Worm (Caenorhabditis elegans) whole organism, mixed stage, embryonic: Measurements from ENCODE around the gene Y45G5AL.1.

ENCODE experiments used
- ceh-83 ChIP-seq: fragments of 200-800 bp; sonication (Bioruptor generic); optimal IDR thresholded peaks from 2 replicates; lab custom pipeline; 2018; ENCODE audit warnings: mild to moderate bottlenecking, missing genetic modification characterization, missing compliant biosample characterization
- ces-1 ChIP-seq: fragments of 150-350 bp; optimal IDR thresholded peaks from 2 replicates; lab custom pipeline; 2014; ENCODE audit warnings: missing biosample characterization, missing genetic modification reagents, missing genetic modification characterization
- flh-1 ChIP-seq: fragments of 200-800 bp; sonication (Bioruptor generic); optimal IDR thresholded peaks from 2 replicates; lab custom pipeline; 2018; ENCODE audit warnings: mild to moderate bottlenecking, missing genetic modification characterization, moderate library complexity, missing compliant biosample characterization
- lsy-2 ChIP-seq: fragments of 150-350 bp; optimal IDR thresholded peaks from 2 replicates; lab custom pipeline; 2014; ENCODE audit warnings: missing biosample characterization, missing genetic modification characterization
- mep-1 ChIP-seq: fragments of 150-350 bp; optimal IDR thresholded peaks from 2 replicates; lab custom pipeline; 2017; ENCODE audit warnings: missing biosample characterization, missing genetic modification reagents, missing genetic modification characterization, inconsistent platforms
- mls-2 ChIP-seq: sonication (generic microtip); optimal IDR thresholded peaks from 2 replicates; lab custom pipeline; 2016; ENCODE audit warnings: mild to moderate bottlenecking, missing genetic modification characterization, moderate library complexity, missing compliant biosample characterization
- nhr-12 ChIP-seq: fragments of 150-350 bp; optimal IDR thresholded peaks from 2 replicates; lab custom pipeline; 2014; ENCODE audit warnings: missing biosample characterization, missing genetic modification characterization
- nhr-237 ChIP-seq: fragments of 150-350 bp; optimal IDR thresholded peaks from 2 replicates; lab custom pipeline; 2014; ENCODE audit warnings: missing biosample characterization, missing genetic modification characterization
- nhr-28 ChIP-seq: fragments of 150-350 bp; optimal IDR thresholded peaks from 2 replicates; lab custom pipeline; 2014; ENCODE audit warnings: missing biosample characterization, missing genetic modification characterization
- nhr-76 ChIP-seq: sonication (generic microtip); optimal IDR thresholded peaks from 2 replicates; lab custom pipeline; 2017; ENCODE audit warnings: missing biosample characterization, missing genetic modification characterization
- pha-4 ChIP-seq: fragments of 150-350 bp; optimal IDR thresholded peaks from 2 replicates; lab custom pipeline; 2018; ENCODE audit warnings: missing biosample characterization, missing genetic modification reagents, missing genetic modification characterization
- snpc-4 ChIP-seq: fragments of 150-350 bp; optimal IDR thresholded peaks from 2 replicates; lab custom pipeline; 2014; ENCODE audit warnings: missing biosample characterization, missing genetic modification characterization
- sptf-1 ChIP-seq: sonication (generic microtip); optimal IDR thresholded peaks from 2 replicates; lab custom pipeline; 2017; ENCODE audit warnings: mild to moderate bottlenecking, missing genetic modification characterization, moderate library complexity, missing compliant biosample characterization
- unc-62 ChIP-seq: fragments of 150-350 bp; optimal IDR thresholded peaks from 2 replicates; lab custom pipeline; 2014; ENCODE audit warnings: missing biosample characterization, missing genetic modification reagents, missing genetic modification characterization

DNA sequence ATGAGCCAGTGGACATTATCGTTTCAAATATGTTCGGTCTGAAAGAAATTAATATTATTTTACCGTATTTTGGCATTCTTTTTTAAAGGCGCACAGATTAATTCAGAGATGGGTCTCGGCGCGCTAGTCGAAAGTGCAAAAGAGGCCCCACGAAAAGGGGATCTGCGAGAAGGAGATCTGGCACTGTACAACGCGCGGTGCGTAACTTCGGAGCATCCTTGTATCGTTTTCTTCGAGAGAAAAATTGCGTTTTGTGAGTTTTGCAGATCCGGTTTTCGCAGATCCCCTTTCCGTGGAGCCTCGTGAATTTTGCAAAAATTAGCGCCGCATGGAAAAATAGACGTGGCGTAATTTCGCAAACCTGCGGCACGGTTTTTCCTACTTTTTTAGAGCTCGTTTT lies 37.4 kb downstream of the Y45G5AL.1 start:
- no peak for TF ChIP-seq nhr-76
- TF ChIP-seq unc-62 (GFP tag; lab: Kevin White, UChicago) = no peak
- no peak for TF ChIP-seq flh-1 (GFP tag; lab: Kevin White, UChicago)
- TF ChIP-seq mls-2 (tag; lab: Kevin White, UChicago) = no peak
- TF ChIP-seq nhr-237 (tag; lab: Kevin White, UChicago) = no peak
- no peak for TF ChIP-seq ceh-83 (GFP tag; lab: Kevin White, UChicago)
- no peak for TF ChIP-seq snpc-4 (tag; lab: Kevin White, UChicago)
- TF ChIP-seq pha-4 = no peak
- no peak for TF ChIP-seq nhr-28 (tag; lab: Kevin White, UChicago)
- peak; percentile 2 for TF ChIP-seq sptf-1 (tag; lab: Kevin White, UChicago)
- TF ChIP-seq lsy-2 (tag; lab: Kevin White, UChicago) = no peak
- no peak for TF ChIP-seq mep-1 (tag; lab: Kevin White, UChicago)
- TF ChIP-seq ces-1 (GFP tag; lab: Kevin White, UChicago) = no peak
- TF ChIP-seq nhr-12 (tag; lab: Kevin White, UChicago) = no peak
